Worm (Caenorhabditis elegans): ENCODE results near the gene fbxa-55.

fbxa-55 gene

ce11 chrIII:907990-908389 lies 27.9 kb downstream of the fbxa-55 start (continued):
- TF ChIP-seq egl-27 (tag; optimal IDR thresholded peaks at IDR 0.05): no peak

ce11 chrIII:907311-907710 lies 28.6 kb downstream of the fbxa-55 start, which contains the start of gene F23H11.4:
Gene F23H11.4 (minus strand): TSS chrIII:907539.
- TF ChIP-seq unc-55 (GFP tag; optimal IDR thresholded peaks at IDR 0.05) (no peak), ZK546.5 (tag; optimal IDR thresholded peaks at IDR 0.05) (no peak)

ce11 chrIII:901600-902250 lies 34.2 kb downstream of the fbxa-55 start:
- TF ChIP-seq gmeb-1 (tag; optimal IDR thresholded peaks at IDR 0.05): peak; percentile 54
- TF ChIP-seq nhr-23 (tag; optimal IDR thresholded peaks at IDR 0.05): no peak
- TF ChIP-seq lin-13 (GFP tag; optimal IDR thresholded peaks at IDR 0.05): peak; percentile 34
- peak; percentile 35 for TF ChIP-seq C34F6.9 (tag; optimal IDR thresholded peaks at IDR 0.05)
- TF ChIP-seq lsy-2 (tag; optimal IDR thresholded peaks at IDR 0.05): peak in 1 of 2 experiments; percentile 44
- no peak for TF ChIP-seq ztf-4 (tag; optimal IDR thresholded peaks at IDR 0.05)

ce11 chrIII:901148-901547 lies 34.7 kb downstream of the fbxa-55 start, which contains the start of gene sucl-2:
Gene sucl-2 (minus strand): TSS chrIII:901412.
- no peak for TF ChIP-seq nhr-12 (tag; optimal IDR thresholded peaks at IDR 0.05)
- no peak for TF ChIP-seq nhr-10 (tag; optimal IDR thresholded peaks at IDR 0.05)
- TF ChIP-seq sma-9 (GFP tag; optimal IDR thresholded peaks at IDR 0.05): no peak
- TF ChIP-seq sma-9 (tag; optimal IDR thresholded peaks at IDR 0.05): no peak
- TF ChIP-seq lin-11 (tag; optimal IDR thresholded peaks at IDR 0.05): no peak
- no peak for TF ChIP-seq R02D3.7 (tag; optimal IDR thresholded peaks at IDR 0.05)
- no peak for TF ChIP-seq mbf-1 (tag; optimal IDR thresholded peaks at IDR 0.05)
- no peak for TF ChIP-seq ztf-11 (tag; optimal IDR thresholded peaks at IDR 0.05)
- no peak for TF ChIP-seq alr-1 (tag; optimal IDR thresholded peaks at IDR 0.05)
- TF ChIP-seq elt-1 (tag; optimal IDR thresholded peaks at IDR 0.05): no peak
- no peak for TF ChIP-seq ztf-4 (tag; optimal IDR thresholded peaks at IDR 0.05)
- TF ChIP-seq peb-1 (tag; optimal IDR thresholded peaks at IDR 0.05): no peak
- TF ChIP-seq blmp-1 (tag; optimal IDR thresholded peaks at IDR 0.05; ENCODE audit: insufficient read depth): no peak
- no peak for TF ChIP-seq nhr-11 (tag; optimal IDR thresholded peaks at IDR 0.05)
- TF ChIP-seq elt-3 (tag; optimal IDR thresholded peaks at IDR 0.05): no peak
- TF ChIP-seq ama-1 (optimal IDR thresholded peaks at IDR 0.05): no peak

- TF ChIP-seq lin-39 (tag; optimal IDR thresholded peaks at IDR 0.05) (no peak), sem-4 (tag; optimal IDR thresholded peaks at IDR 0.05) (no peak), egl-27 (tag; optimal IDR thresholded peaks at IDR 0.05) (no peak), nhr-23 (tag; optimal IDR thresholded peaks at IDR 0.05) (no peak), C34F6.9 (tag; optimal IDR thresholded peaks at IDR 0.05) (no peak), sma-3 (GFP tag; optimal IDR thresholded peaks at IDR 0.05) (no peak), F13H6.1 (tag; optimal IDR thresholded peaks at IDR 0.05) (no peak), ztf-11 (tag; optimal IDR thresholded peaks at IDR 0.05) (no peak), unc-39 (tag; optimal IDR thresholded peaks at IDR 0.05) (no peak), mab-5 (tag; optimal IDR thresholded peaks at IDR 0.05) (no peak), lin-11 (tag; optimal IDR thresholded peaks at IDR 0.05) (no peak), mbf-1 (tag; optimal IDR thresholded peaks at IDR 0.05) (no peak), ceh-82 (tag; optimal IDR thresholded peaks at IDR 0.05) (no peak), elt-1 (tag; optimal IDR thresholded peaks at IDR 0.05) (no peak), fos-1 (tag; optimal IDR thresholded peaks at IDR 0.05) (no peak), gmeb-1 (tag; optimal IDR thresholded peaks at IDR 0.05) (no peak), alr-1 (tag; optimal IDR thresholded peaks at IDR 0.05) (no peak)
Observed at ce11 chrIII:900134-900533, 35.8 kb downstream of the fbxa-55 start.

- no peak for TF ChIP-seq egl-27 (tag; optimal IDR thresholded peaks at IDR 0.05)
- TF ChIP-seq nhr-25 (tag; optimal IDR thresholded peaks at IDR 0.05): no peak
- no peak for TF ChIP-seq mab-5 (tag; optimal IDR thresholded peaks at IDR 0.05)
- TF ChIP-seq F13H6.1 (tag; optimal IDR thresholded peaks at IDR 0.05): no peak
- TF ChIP-seq elt-1 (tag; optimal IDR thresholded peaks at IDR 0.05): no peak
- TF ChIP-seq lsy-2 (tag; optimal IDR thresholded peaks at IDR 0.05): no peak
- TF ChIP-seq nhr-23 (tag; optimal IDR thresholded peaks at IDR 0.05): no peak
Observed at ce11 chrIII:896904-897303, 39.0 kb downstream of the fbxa-55 start.
